Worm (Caenorhabditis elegans): Measurements from ENCODE around the gene sgo-1.

DNA sequence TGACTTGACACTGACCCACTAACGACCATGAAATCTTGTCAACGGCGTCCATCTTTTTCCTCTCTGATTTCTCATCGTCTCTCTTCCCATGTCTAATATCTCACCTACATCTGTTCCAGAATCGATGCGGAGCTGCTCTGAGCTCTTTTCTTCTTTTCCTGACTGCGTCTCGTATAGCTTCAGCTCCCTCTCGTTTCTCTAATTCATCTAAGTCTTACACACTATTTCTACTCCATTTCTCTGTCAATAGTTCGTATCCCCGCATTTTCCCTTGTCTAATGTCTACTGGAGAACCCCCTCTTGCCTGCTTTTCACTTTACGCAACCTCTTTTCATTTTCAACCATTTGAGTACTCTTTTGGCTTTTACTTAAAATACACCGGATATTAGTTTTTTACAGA, 21.6 kb upstream of the sgo-1 start, which contains the start of gene ric-3:
- TF ChIP-seq him-1 (tag; optimal IDR thresholded peaks at IDR 0.05) (no peak), W03F9.2 (tag; optimal IDR thresholded peaks at IDR 0.05) (no peak), dao-5 (tag; optimal IDR thresholded peaks at IDR 0.05) (no peak)
